Fruit fly (Drosophila melanogaster): Measurements from ENCODE around the gene CG14442.

The CG14442 gene

dm6 chrX:6646846-6647245, 48.0 kb downstream of the CG14442 start:
- TF ChIP-seq Vsx2 (GFP tag; optimal IDR thresholded peaks at IDR 0.05; ENCODE audit: partially characterized antibody) (no peak), fru (GFP tag; optimal IDR thresholded peaks at IDR 0.05) (peak; percentile 22), sage (GFP tag; optimal IDR thresholded peaks at IDR 0.05) (no peak), rgr (GFP tag; optimal IDR thresholded peaks at IDR 0.05) (no peak), foxo (GFP tag; optimal IDR thresholded peaks at IDR 0.05) (no peak), Myc (optimal IDR thresholded peaks at IDR 0.05) (no peak), CG32264 (GFP tag; optimal IDR thresholded peaks at IDR 0.05) (no peak), Abd-B (GFP tag; optimal IDR thresholded peaks at IDR 0.05) (no peak), h (GFP tag; optimal IDR thresholded peaks at IDR 0.05) (no peak), HLH106 (tag; optimal IDR thresholded peaks at IDR 0.05) (peak; percentile 10), Hr78 (GFP tag; optimal IDR thresholded peaks at IDR 0.05) (no peak), Dfd (GFP tag; optimal IDR thresholded peaks at IDR 0.05) (no peak), Jra (GFP tag; optimal IDR thresholded peaks at IDR 0.05) (no peak), CG9705 (GFP tag; optimal IDR thresholded peaks at IDR 0.05) (no peak), dsf (GFP tag; optimal IDR thresholded peaks at IDR 0.05; ENCODE audit: borderline replicate concordance) (no peak), br (GFP tag; optimal IDR thresholded peaks at IDR 0.05) (no peak), CrebA (GFP tag; optimal IDR thresholded peaks at IDR 0.05; ENCODE audit: borderline replicate concordance) (no peak), dmrt93B (GFP tag; optimal IDR thresholded peaks at IDR 0.05) (no peak), sv (GFP tag; optimal IDR thresholded peaks at IDR 0.05) (no peak), Sp1 (GFP tag; optimal IDR thresholded peaks at IDR 0.05) (no peak), woc (GFP tag; optimal IDR thresholded peaks at IDR 0.05) (peak; percentile 0), Dif (GFP tag; optimal IDR thresholded peaks at IDR 0.05; ENCODE audit: partially characterized antibody) (no peak), Mio (GFP tag; optimal IDR thresholded peaks at IDR 0.05) (no peak)

DNA sequence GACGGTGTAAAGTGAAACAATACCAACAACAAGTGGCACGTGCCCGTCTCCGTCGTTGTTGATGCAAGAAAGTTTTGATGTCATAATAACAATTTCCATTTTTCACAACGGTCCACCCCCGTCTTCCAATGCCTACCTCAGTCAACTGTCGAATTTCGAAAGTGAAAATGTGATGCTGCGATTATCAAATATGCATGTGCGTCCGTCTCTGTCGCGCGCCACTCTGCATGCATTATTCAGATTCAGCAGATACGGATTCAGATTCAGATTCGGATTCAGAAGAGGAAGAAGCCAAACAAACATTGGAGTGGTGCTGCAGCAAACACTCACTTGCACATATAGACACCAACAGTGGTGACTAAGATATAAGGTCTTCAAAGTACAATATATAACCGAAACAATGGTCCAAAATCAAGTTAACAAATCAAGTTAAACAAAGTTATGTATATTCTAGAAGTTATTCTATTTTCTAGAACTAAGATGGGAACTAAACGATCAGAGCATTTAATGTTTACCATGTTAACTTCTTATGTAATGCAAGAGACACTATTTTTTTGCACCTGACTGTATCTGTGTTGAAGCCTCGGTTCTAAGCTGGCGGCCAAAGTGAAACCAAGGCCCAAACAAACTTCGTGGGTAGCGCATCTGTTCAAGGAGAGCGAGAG, 52.1 kb downstream of the CG14442 start:
- peak; percentile 59 for TF ChIP-seq woc (GFP tag; optimal IDR thresholded peaks at IDR 0.05)
- no peak for TF ChIP-seq GATAd (GFP tag; optimal IDR thresholded peaks at IDR 0.05)
- no peak for TF ChIP-seq jim (GFP tag; optimal IDR thresholded peaks at IDR 0.05)
- peak; percentile 63 for TF ChIP-seq rgr (GFP tag; optimal IDR thresholded peaks at IDR 0.05)
- TF ChIP-seq sv (GFP tag; optimal IDR thresholded peaks at IDR 0.05), result no peak
- TF ChIP-seq Mio (GFP tag; optimal IDR thresholded peaks at IDR 0.05), result no peak
- no peak for TF ChIP-seq Hr78 (GFP tag; optimal IDR thresholded peaks at IDR 0.05)
- no peak for TF ChIP-seq Hr83 (GFP tag; optimal IDR thresholded peaks at IDR 0.05; ENCODE audit: poor library complexity, severe bottlenecking)
- no peak for TF ChIP-seq Jra (GFP tag; optimal IDR thresholded peaks at IDR 0.05)
- no peak for TF ChIP-seq Rel (GFP tag; optimal IDR thresholded peaks at IDR 0.05)
- TF ChIP-seq Rel (tag; optimal IDR thresholded peaks at IDR 0.05), result no peak
- no peak for TF ChIP-seq dl (GFP tag; optimal IDR thresholded peaks at IDR 0.05; ENCODE audit: insufficient read depth in 1 of 2, partially characterized antibody in 2 of 2)
- TF ChIP-seq CG32264 (GFP tag; optimal IDR thresholded peaks at IDR 0.05), result no peak
- no peak for TF ChIP-seq dsf (GFP tag; optimal IDR thresholded peaks at IDR 0.05; ENCODE audit: borderline replicate concordance)
- TF ChIP-seq Abd-B (GFP tag; optimal IDR thresholded peaks at IDR 0.05), result no peak
- TF ChIP-seq Dif (GFP tag; optimal IDR thresholded peaks at IDR 0.05; ENCODE audit: partially characterized antibody), result no peak
- no peak for TF ChIP-seq CrebA (GFP tag; optimal IDR thresholded peaks at IDR 0.05; ENCODE audit: borderline replicate concordance)
- TF ChIP-seq usp (GFP tag; optimal IDR thresholded peaks at IDR 0.05), result no peak
- no peak for TF ChIP-seq tai (GFP tag; optimal IDR thresholded peaks at IDR 0.05)
- TF ChIP-seq brk (GFP tag; optimal IDR thresholded peaks at IDR 0.05), result no peak
- no peak for TF ChIP-seq Dfd (GFP tag; optimal IDR thresholded peaks at IDR 0.05)
- TF ChIP-seq Hnf4 (GFP tag; optimal IDR thresholded peaks at IDR 0.05), result no peak
- no peak for TF ChIP-seq dmrt93B (GFP tag; optimal IDR thresholded peaks at IDR 0.05)
- peak; percentile 52 for TF ChIP-seq OdsH (GFP tag; optimal IDR thresholded peaks at IDR 0.05)
- no peak for TF ChIP-seq lola (GFP tag; optimal IDR thresholded peaks at IDR 0.05)
- no peak for TF ChIP-seq Myc (optimal IDR thresholded peaks at IDR 0.05)
- peak; percentile 65 for TF ChIP-seq HLH106 (tag; optimal IDR thresholded peaks at IDR 0.05)
- peak; percentile 44 for TF ChIP-seq br (GFP tag; optimal IDR thresholded peaks at IDR 0.05)
- TF ChIP-seq Sp1 (GFP tag; optimal IDR thresholded peaks at IDR 0.05), result peak; percentile 61
- peak; percentile 69 for TF ChIP-seq fru (GFP tag; optimal IDR thresholded peaks at IDR 0.05)
- no peak for TF ChIP-seq N (GFP tag; optimal IDR thresholded peaks at IDR 0.05)
- TF ChIP-seq foxo (GFP tag; optimal IDR thresholded peaks at IDR 0.05), result peak in 1 of 2 experiments; percentile 52
- TF ChIP-seq psq (GFP tag; optimal IDR thresholded peaks at IDR 0.05), result peak; percentile 37
- no peak for TF ChIP-seq sage (GFP tag; optimal IDR thresholded peaks at IDR 0.05)
- TF ChIP-seq ey (GFP tag; optimal IDR thresholded peaks at IDR 0.05), result peak; percentile 61
- TF ChIP-seq CG9705 (GFP tag; optimal IDR thresholded peaks at IDR 0.05), result no peak
- peak; percentile 54 for TF ChIP-seq h (GFP tag; optimal IDR thresholded peaks at IDR 0.05)
